Worm (Caenorhabditis elegans): ENCODE measurements around the gene F19C7.3.

The F19C7.3 gene

ce11 chrIV:4599352-4600004, 2.6 kb downstream of the F19C7.3 start, which contains the start of gene F19C7.2:
TSS of gene F19C7.2 (plus strand) at chrIV:4599954.
- no peak for TF ChIP-seq unc-62 (GFP tag; optimal IDR thresholded peaks at IDR 0.05)

DNA sequence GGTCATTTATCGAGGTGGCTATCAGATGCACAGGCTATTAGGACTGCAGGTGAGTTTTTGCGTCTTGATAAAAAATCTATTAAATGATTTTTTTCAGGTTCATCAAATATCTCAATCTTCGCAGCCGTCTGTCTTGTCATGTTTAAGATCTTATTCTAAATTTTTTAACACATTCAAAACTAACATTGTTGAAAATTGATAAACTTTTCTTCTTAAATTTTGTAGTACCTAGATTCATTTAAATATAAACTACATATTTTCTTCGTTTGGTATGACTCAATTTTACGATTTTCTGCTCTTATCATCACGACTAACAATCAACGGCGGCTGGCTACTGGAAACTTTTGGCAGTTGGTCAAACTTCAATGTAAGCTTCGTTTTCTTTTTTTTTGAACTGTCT, 5.6 kb downstream of the F19C7.3 start, which contains the start of gene F19C7.4:
Gene F19C7.4, plus strand, starts transcription at position 301 of the 400 bp plus-strand sequence.
- no peak for TF ChIP-seq unc-62 (GFP tag; optimal IDR thresholded peaks at IDR 0.05)

DNA sequence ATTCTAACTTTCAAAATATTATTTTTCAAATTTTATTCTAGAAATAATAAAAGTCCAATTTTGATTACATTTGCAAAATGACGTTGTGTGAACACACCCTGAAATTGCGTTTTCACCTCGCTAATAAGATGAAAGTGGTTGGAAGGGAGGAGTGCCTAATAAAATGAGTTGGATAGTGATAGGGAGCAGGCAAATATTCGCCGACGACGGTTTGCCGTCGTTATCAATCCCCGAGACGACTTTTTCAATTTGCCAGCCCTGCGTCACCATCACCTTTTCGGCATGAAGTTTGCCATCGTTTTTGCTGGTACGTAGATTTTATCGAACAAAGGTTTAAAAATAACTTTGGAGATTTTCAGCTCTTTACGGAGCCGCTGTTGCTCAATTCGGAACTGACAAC, 8.7 kb downstream of the F19C7.3 start, which contains the start of gene nspg-10:
Gene nspg-10, plus strand, starts transcription at position 179 of the 400 bp plus-strand sequence.
- no peak for TF ChIP-seq unc-62 (GFP tag; optimal IDR thresholded peaks at IDR 0.05)

DNA sequence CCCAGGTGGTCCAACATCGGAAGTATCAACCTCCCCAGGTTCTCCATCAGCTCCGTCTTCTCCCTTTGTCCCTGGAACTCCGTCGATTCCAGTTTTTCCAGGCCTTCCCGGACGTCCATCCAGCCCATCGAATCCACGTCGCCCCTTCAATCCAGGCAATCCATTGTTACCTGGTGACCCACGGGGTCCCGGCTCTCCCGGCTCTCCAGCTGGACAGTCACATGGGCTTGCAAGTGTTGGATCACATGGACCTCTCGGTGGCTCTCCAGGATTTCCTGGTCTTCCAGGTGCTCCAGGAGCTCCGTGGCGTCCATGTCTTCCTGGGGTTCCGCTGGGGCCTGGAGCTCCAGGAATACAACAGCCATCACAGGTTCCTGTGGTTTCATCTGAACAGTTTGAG, 11.7 kb downstream of the F19C7.3 start:
- no peak for TF ChIP-seq unc-62 (GFP tag; optimal IDR thresholded peaks at IDR 0.05)

- no peak for TF ChIP-seq unc-62 (GFP tag; optimal IDR thresholded peaks at IDR 0.05)
Measured at ce11 chrIV:4609568-4609967, 12.6 kb downstream of the F19C7.3 start, which contains the start of gene col-110. TSS of gene col-110 (minus strand) at chrIV:4609668.

DNA sequence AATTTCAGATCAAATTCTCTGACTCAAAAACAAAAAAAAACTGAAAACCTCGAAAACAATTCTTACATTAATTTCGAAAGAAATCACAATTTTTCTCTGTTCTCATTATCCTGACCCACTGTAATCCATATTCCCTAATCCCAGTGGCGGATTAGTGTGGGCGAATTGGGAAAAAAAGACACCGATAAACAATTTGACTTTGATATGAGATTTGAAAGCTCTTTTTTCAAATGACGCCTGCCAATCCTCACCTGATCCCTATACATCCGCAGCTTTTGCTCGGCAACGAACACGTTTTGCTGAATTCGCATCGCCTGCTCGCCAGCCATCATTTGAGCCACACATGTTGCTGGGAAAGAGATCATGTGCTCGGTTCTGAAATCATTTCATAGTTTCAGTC, 14.8 kb downstream of the F19C7.3 start:
- no peak for TF ChIP-seq unc-62 (GFP tag; optimal IDR thresholded peaks at IDR 0.05)

DNA sequence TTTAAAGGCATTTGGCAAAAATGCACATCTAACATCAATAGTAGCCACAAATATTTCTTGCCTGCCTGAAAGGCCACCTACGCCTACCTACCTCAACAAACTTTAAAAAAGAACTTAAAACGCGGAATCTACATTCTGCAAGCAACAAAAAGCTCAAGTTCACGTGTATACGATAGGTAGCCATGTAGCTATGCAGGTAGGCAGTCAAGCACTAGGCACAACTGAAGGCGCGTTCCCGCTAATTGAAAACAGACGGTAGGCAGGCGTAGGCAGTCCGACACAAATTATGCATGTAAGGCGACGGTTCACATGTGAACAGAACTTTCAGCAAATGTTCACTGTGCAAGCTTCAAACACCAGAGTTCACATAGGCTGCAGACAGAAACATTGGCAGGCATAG, 15.7 kb downstream of the F19C7.3 start:
- TF ChIP-seq unc-62 (GFP tag; optimal IDR thresholded peaks at IDR 0.05): no peak

- no peak for TF ChIP-seq unc-62 (GFP tag; optimal IDR thresholded peaks at IDR 0.05)
Measured at ce11 chrIV:4613516-4613915, 16.6 kb downstream of the F19C7.3 start.

DNA sequence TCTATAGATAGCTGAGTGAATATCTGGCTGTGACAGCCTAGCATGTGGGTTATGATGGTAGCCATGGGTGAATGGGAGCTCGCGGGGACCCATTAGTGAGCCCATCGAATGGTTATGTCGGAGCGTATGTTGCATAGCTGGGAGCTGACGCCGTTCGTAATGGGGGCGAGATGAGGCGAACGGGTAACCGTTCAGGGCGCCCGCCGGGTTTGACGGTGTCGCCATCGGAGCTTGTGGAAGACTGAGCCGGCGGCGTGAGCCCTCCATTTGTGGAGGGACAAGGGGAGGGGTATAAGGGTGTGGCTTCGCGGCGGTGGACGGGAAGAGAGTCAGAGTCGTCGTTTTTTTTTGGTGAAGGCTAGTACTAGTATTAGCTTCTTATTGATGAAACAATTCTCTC, 26.9 kb downstream of the F19C7.3 start:
- no peak for TF ChIP-seq unc-62 (GFP tag; optimal IDR thresholded peaks at IDR 0.05)

- no peak for TF ChIP-seq unc-62 (GFP tag; optimal IDR thresholded peaks at IDR 0.05)
Measured at ce11 chrIV:4633393-4633792, 36.5 kb downstream of the F19C7.3 start, which contains the start of gene R105.1. TSS of gene R105.1 (plus strand) at chrIV:4633693.

ce11 chrIV:4636001-4636400, 39.1 kb downstream of the F19C7.3 start, which contains the start of gene R105.5:
TSS of gene R105.5 (plus strand) at chrIV:4636301.
- TF ChIP-seq unc-62 (GFP tag; optimal IDR thresholded peaks at IDR 0.05): no peak

DNA sequence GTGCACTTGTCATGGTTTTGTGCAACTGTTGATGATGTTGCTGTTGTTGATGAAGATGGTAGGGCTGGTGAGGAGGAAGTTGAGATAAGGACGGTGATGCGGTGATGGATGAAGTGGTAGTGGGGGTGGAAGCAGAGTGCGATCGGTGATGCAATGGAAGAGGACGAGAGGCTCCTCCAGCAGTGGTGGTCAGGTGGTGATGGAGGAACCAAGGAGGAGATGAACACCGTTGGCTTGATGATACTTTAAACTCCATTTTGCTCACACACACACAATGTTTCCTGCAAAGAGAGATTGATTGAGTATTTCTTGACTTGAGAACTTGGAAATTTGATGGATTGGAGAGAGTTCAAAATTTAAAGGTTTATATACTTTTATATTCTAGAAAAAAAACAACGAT, 40.9 kb downstream of the F19C7.3 start, which contains the start of gene F19C7.8:
Gene F19C7.8, minus strand, starts transcription at position 256 of the 400 bp plus-strand sequence.
- TF ChIP-seq unc-62 (GFP tag; optimal IDR thresholded peaks at IDR 0.05): no peak

- TF ChIP-seq unc-62 (GFP tag; optimal IDR thresholded peaks at IDR 0.05): no peak
Measured at ce11 chrIV:4639352-4639751, 42.4 kb downstream of the F19C7.3 start.

ce11 chrIV:4640941-4641340, 44.0 kb downstream of the F19C7.3 start:
- no peak for TF ChIP-seq unc-62 (GFP tag; optimal IDR thresholded peaks at IDR 0.05)

DNA sequence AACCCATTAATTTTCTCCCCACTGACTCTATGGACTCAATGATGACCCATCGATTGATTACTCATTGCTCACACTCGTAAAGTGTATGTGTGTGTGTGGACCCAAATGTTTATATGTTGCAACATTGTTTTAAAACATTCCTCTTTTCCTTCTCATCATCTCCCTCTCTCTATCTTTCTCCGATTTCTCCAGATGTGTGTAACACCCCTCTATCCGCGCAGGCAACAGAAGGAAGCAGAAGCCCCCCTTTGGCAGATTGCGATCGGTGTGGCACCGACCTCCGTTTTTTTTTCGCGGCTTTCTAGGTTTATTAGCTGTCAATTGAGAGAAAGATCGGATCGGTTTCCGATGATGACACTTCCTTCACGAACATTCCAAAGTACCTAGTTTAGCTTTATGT, 46.7 kb downstream of the F19C7.3 start:
- no peak for TF ChIP-seq unc-62 (GFP tag; optimal IDR thresholded peaks at IDR 0.05)

DNA sequence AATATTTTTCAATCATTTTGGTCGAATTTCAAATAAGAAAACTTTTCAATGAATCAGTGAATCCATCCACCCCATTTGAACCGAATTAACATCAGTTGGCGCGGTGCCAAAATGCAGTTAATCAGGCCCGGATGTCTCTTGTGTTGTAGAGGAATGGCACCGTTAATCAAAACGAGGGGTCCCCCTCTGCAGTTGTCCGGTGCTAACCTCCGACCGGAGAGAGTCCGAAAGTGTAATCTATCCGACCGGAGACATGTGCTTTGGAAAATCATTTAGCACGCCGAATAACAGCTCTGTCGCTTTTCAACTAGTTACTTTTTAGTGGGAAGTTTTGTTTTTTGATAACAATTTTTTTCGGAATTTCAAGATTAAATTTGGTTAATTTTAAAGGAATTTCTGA, 48.3 kb downstream of the F19C7.3 start:
- no peak for TF ChIP-seq unc-62 (GFP tag; optimal IDR thresholded peaks at IDR 0.05)

- no peak for TF ChIP-seq unc-62 (GFP tag; optimal IDR thresholded peaks at IDR 0.05)
Measured at ce11 chrIV:4647385-4647784, 50.5 kb downstream of the F19C7.3 start, which contains the start of gene F29B9.8. TSS of gene F29B9.8 (plus strand) at chrIV:4647685.

Measured in whole organism, dauer.